Worm (Caenorhabditis elegans): ENCODE results near the gene M02H5.8.

DNA sequence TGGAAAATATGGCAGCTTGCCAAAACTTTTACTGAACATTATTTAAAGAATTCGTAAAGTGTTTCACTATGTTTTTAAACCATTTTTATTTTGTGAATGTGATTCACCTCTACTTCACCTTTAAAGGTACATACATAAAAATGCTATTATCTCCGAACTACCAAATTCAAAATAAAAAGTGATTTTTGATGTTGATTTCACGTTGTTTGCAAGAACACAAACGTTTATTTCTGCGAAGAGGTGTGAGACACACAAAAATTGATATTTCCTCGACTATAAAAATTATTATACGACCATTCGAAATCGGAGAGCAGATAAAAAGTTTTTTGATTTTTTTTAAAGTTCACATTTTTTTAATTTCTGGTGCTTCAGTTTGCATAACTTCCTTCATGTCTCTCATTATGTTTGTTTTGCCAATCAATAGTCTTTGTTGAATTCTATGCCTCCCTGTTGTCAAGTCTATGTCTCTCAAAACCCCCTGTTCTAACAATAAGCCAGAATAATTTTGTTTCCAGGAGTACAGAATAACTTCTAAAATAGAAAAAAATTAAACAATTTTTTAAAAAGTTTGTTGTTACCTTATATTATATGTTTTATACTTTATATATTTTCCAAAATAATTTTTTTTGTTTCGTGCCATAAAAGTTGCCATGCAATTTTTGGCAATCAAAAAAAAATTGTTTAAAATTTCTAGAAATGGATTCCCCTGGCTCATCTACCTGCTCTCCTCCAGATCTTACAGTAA lies 1.1 kb downstream of the M02H5.8 start, which contains the start of gene nhr-123:
- TF ChIP-seq ztf-29 (GFP tag; IDR thresholded peaks at IDR 0.05) (no peak), tab-1 (GFP tag; IDR thresholded peaks at IDR 0.05) (no peak), cog-1 (tag; optimal IDR thresholded peaks at IDR 0.05) (no peak), klf-2 (GFP tag; conservative IDR thresholded peaks at IDR 0.05) (no peak), ztf-23 (GFP tag; IDR thresholded peaks at IDR 0.05) (no peak), med-1 (GFP tag; optimal IDR thresholded peaks at IDR 0.05; ENCODE audit: insufficient read depth) (no peak)
